Worm (Caenorhabditis elegans) whole organism, late embryonic: ENCODE measurements around the gene T07F8.1.

ENCODE experiments used
- F13H6.1 ChIP-seq: sonication (generic microtip); optimal IDR thresholded peaks from 2 replicates; lab custom pipeline; 2016; ENCODE audit warnings: missing genetic modification characterization, missing compliant biosample characterization
- Y22D7AL.16 ChIP-seq: sonication (generic microtip); optimal IDR thresholded peaks from 2 replicates; lab custom pipeline; 2016; ENCODE audit warnings: missing genetic modification characterization, missing compliant biosample characterization
- ama-1 ChIP-seq: fragments of 150-350 bp; optimal IDR thresholded peaks from 2 replicates; lab custom pipeline; 2014
- ceh-18 ChIP-seq: sonication (generic microtip); optimal IDR thresholded peaks from 2 replicates; lab custom pipeline; 2016; ENCODE audit warnings: missing genetic modification characterization, missing compliant biosample characterization
- ceh-24 ChIP-seq: sonication (generic microtip); optimal IDR thresholded peaks from 2 replicates; lab custom pipeline; 2016; ENCODE audit warnings: mild to moderate bottlenecking, missing genetic modification characterization, missing compliant biosample characterization
- ceh-34 ChIP-seq: sonication (generic microtip); optimal IDR thresholded peaks from 2 replicates; lab custom pipeline; 2016; ENCODE audit warnings: mild to moderate bottlenecking, missing genetic modification characterization, missing compliant biosample characterization
- ceh-48 ChIP-seq: sonication (generic microtip); optimal IDR thresholded peaks from 2 replicates; lab custom pipeline; 2016; ENCODE audit warnings: missing genetic modification characterization, inconsistent platforms, missing compliant biosample characterization
- ceh-9 ChIP-seq: sonication (generic microtip); optimal IDR thresholded peaks from 2 replicates; lab custom pipeline; 2016; ENCODE audit warnings: mild to moderate bottlenecking, missing genetic modification characterization, inconsistent platforms, missing compliant biosample characterization
- dmd-4 ChIP-seq: sonication (generic microtip); optimal IDR thresholded peaks from 2 replicates; lab custom pipeline; 2016; ENCODE audit warnings: borderline replicate concordance, missing genetic modification characterization, missing compliant biosample characterization
- dve-1 ChIP-seq: sonication (generic microtip); optimal IDR thresholded peaks from 2 replicates; lab custom pipeline; 2017; ENCODE audit warnings: antibody characterized with exemption, mild to moderate bottlenecking, missing genetic modification characterization, missing compliant biosample characterization
- elt-2 ChIP-seq: sonication (generic microtip); optimal IDR thresholded peaks from 2 replicates; lab custom pipeline; 2016; ENCODE audit warnings: missing genetic modification reagents, missing genetic modification characterization, missing compliant biosample characterization
- elt-4 ChIP-seq: sonication (generic microtip); optimal IDR thresholded peaks from 2 replicates; lab custom pipeline; 2016; ENCODE audit warnings: missing genetic modification characterization, missing compliant biosample characterization
- ets-4 ChIP-seq: sonication (generic microtip); optimal IDR thresholded peaks from 2 replicates; lab custom pipeline; 2016; ENCODE audit warnings: missing genetic modification characterization, missing compliant biosample characterization
- eyg-1 ChIP-seq: sonication (generic microtip); optimal IDR thresholded peaks from 2 replicates; lab custom pipeline; 2016; ENCODE audit warnings: missing genotype, missing genetic modification characterization, missing compliant biosample characterization
- fkh-6 ChIP-seq: sonication (generic microtip); optimal IDR thresholded peaks from 2 replicates; lab custom pipeline; 2016; ENCODE audit warnings: missing genetic modification characterization, missing compliant biosample characterization
- hlh-13 ChIP-seq: fragments of 200-800 bp; sonication (Bioruptor generic); optimal IDR thresholded peaks from 2 replicates; lab custom pipeline; 2018; ENCODE audit warnings: mild to moderate bottlenecking, missing genetic modification characterization, missing compliant biosample characterization
- hlh-15 ChIP-seq: sonication (generic microtip); optimal IDR thresholded peaks from 2 replicates; lab custom pipeline; 2016; ENCODE audit warnings: missing genetic modification characterization, missing compliant biosample characterization
- hlh-6 ChIP-seq: sonication (generic microtip); optimal IDR thresholded peaks from 2 replicates; lab custom pipeline; 2016; ENCODE audit warnings: missing genotype, missing genetic modification characterization, missing compliant biosample characterization
- lim-6 ChIP-seq: sonication (generic microtip); optimal IDR thresholded peaks from 2 replicates; lab custom pipeline; 2016; ENCODE audit warnings: missing genetic modification characterization, missing compliant biosample characterization
- lin-11 ChIP-seq: fragments of 200-800 bp; sonication (Bioruptor generic); optimal IDR thresholded peaks from 2 replicates; lab custom pipeline; 2018; ENCODE audit warnings: mild to moderate bottlenecking, missing genetic modification characterization, missing compliant biosample characterization
- madf-2 ChIP-seq: sonication (generic microtip); optimal IDR thresholded peaks from 2 replicates; lab custom pipeline; 2017; ENCODE audit warnings: missing genetic modification characterization, missing compliant biosample characterization
- nfya-1 ChIP-seq: sonication (generic microtip); optimal IDR thresholded peaks from 2 replicates; lab custom pipeline; 2017; ENCODE audit warnings: missing genetic modification characterization, mild to moderate bottlenecking, missing compliant biosample characterization, antibody characterized with exemption, moderate library complexity
- odd-2 ChIP-seq: sonication (generic microtip); optimal IDR thresholded peaks from 2 replicates; lab custom pipeline; 2017; ENCODE audit warnings: antibody characterized with exemption, mild to moderate bottlenecking, missing genetic modification characterization, missing compliant biosample characterization
- pha-2 ChIP-seq: sonication (generic microtip); optimal IDR thresholded peaks from 2 replicates; lab custom pipeline; 2017; ENCODE audit warnings: mild to moderate bottlenecking, missing genetic modification characterization, missing compliant biosample characterization
- pqm-1 ChIP-seq: sonication (generic microtip); optimal IDR thresholded peaks from 2 replicates; lab custom pipeline; 2016; ENCODE audit warnings: missing genetic modification characterization, missing compliant biosample characterization
- pros-1 ChIP-seq: fragments of 150-350 bp; optimal IDR thresholded peaks from 2 replicates; lab custom pipeline; 2014; ENCODE audit warnings: missing biosample characterization, missing genetic modification reagents, missing genetic modification characterization
- ref-2 ChIP-seq: sonication (generic microtip); optimal IDR thresholded peaks from 2 replicates; lab custom pipeline; 2016; ENCODE audit warnings: missing genetic modification characterization, missing compliant biosample characterization
- rnt-1 ChIP-seq: sonication (generic microtip); optimal IDR thresholded peaks from 2 replicates; lab custom pipeline; 2016; ENCODE audit warnings: missing genetic modification characterization, missing compliant biosample characterization
- sdc-2 ChIP-seq: sonication (generic microtip); optimal IDR thresholded peaks from 2 replicates; lab custom pipeline; 2016; ENCODE audit warnings: missing genotype, missing genetic modification characterization, missing compliant biosample characterization
- sox-2 ChIP-seq: fragments of 200-800 bp; sonication (Bioruptor generic); IDR thresholded peaks from 2 replicates; pipeline ENCODE4 v1.3.6; 2022; ENCODE audit warnings: missing genetic modification reagents, missing genetic modification characterization, missing compliant biosample characterization
- syd-9 ChIP-seq: sonication (generic microtip); optimal IDR thresholded peaks from 2 replicates; lab custom pipeline; 2016; ENCODE audit warnings: mild to moderate bottlenecking, missing genetic modification characterization, moderate library complexity, missing compliant biosample characterization
- ttx-3 ChIP-seq: sonication (generic microtip); optimal IDR thresholded peaks from 2 replicates; lab custom pipeline; 2016; ENCODE audit warnings: missing genetic modification reagents, missing genetic modification characterization, missing compliant biosample characterization
- unc-3 ChIP-seq, 2 experiments: fragments of 200-800 bp in 1 of 2; sonication (Bioruptor generic) in 1 of 2; sonication (generic microtip) in 1 of 2; conservative IDR thresholded peaks in 1 of 2; optimal IDR thresholded peaks in 1 of 2; 2 replicates each; pipeline versions ENCODE4 v1.3.6 to Lab custom; 2016 to 2022; ENCODE audit warnings: missing compliant biosample characterization in 2 of 2, missing genetic modification characterization in 2 of 2, missing genetic modification reagents in 1 of 2
- unc-42 ChIP-seq: sonication (generic microtip); optimal IDR thresholded peaks from 2 replicates; lab custom pipeline; 2016; ENCODE audit warnings: missing genotype, missing genetic modification characterization, missing compliant biosample characterization
- unc-55 ChIP-seq: sonication (generic microtip); optimal IDR thresholded peaks from 2 replicates; lab custom pipeline; 2017; ENCODE audit warnings: missing biosample characterization, missing genetic modification reagents, missing genetic modification characterization

T07F8.1 gene

DNA sequence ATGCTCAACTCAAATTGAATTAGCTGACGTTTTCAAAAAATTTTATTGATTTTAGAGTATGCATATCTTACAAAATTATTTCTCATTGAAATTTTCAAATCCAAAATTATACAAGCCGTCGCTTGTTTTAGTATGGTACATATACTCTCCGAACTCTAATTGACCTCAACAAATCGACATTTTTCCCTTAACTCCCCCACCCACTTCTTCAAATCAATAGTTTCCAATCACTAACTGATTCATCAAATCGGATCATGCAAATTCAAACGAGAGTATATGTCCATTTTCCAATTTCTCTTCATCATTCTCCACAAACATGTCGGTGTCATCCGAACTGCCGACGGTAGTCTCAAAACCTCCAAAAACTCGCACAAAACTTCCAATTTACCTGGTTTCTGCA lies 40.9 kb downstream of the T07F8.1 start, which contains the start of gene E04F6.4:
TSS of gene E04F6.4 (plus strand) at position 301 of the 400 bp plus-strand sequence.
- no peak for TF ChIP-seq ceh-48 (tag; lab: Kevin White, UChicago)

ce11 chrII:7195541-7195940 lies 47.3 kb downstream of the T07F8.1 start, which contains the start of gene acdh-12:
acdh-12 (minus strand) TSS chrII:7195641.
- TF ChIP-seq hlh-6 (tag; lab: Kevin White, UChicago) (no peak), eyg-1 (tag; lab: Kevin White, UChicago) (no peak), hlh-13 (GFP tag; lab: Kevin White, UChicago) (no peak), syd-9 (tag; lab: Kevin White, UChicago) (no peak), odd-2 (no peak), rnt-1 (tag; lab: Kevin White, UChicago) (no peak), nfya-1 (tag; lab: Kevin White, UChicago) (no peak), ceh-24 (tag; lab: Kevin White, UChicago) (no peak), pha-2 (tag; lab: Kevin White, UChicago) (no peak), elt-4 (tag; lab: Kevin White, UChicago) (no peak), madf-2 (tag; lab: Kevin White, UChicago) (no peak), ref-2 (no peak), ceh-18 (tag; lab: Kevin White, UChicago) (no peak), ceh-9 (no peak), lim-6 (no peak), lin-11 (tag; lab: Kevin White, UChicago) (no peak), unc-3 (GFP tag; conservative IDR thresholded peaks at IDR 0.05; lab: Robert Waterston, UW) (no peak), unc-3 (tag; optimal IDR thresholded peaks at IDR 0.05; lab: Kevin White, UChicago) (no peak), ets-4 (tag; lab: Kevin White, UChicago) (no peak), sdc-2 (tag; lab: Kevin White, UChicago) (no peak)

DNA sequence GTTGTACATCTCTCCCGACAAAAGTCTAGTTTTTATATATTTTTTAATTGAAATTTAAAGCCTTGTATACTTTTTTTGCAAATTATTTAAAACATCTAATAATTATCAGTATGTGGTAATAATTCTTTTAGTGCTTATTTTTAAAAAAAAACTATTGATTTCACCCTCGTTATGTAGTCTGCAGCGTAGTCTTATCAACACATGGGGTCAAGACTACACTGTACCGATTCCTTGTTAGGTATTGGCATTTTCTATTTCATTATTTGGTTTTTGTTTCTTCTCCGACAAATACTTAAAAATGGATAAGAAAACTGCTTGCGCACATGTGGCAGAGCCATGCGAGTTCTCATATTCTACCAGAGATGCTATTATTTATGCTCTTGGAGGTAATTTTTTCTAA lies 47.8 kb downstream of the T07F8.1 start, which contains the start of gene maoc-1:
TSS of gene maoc-1 (plus strand) at position 237 of the 400 bp plus-strand sequence.
- TF ChIP-seq ceh-34 (tag; lab: Kevin White, UChicago): no peak
- peak; percentile 16 for TF ChIP-seq elt-2 (tag; lab: Kevin White, UChicago)
- TF ChIP-seq ttx-3 (tag; lab: Kevin White, UChicago): no peak
- no peak for TF ChIP-seq dve-1 (tag; lab: Kevin White, UChicago)
- no peak for TF ChIP-seq pqm-1

DNA sequence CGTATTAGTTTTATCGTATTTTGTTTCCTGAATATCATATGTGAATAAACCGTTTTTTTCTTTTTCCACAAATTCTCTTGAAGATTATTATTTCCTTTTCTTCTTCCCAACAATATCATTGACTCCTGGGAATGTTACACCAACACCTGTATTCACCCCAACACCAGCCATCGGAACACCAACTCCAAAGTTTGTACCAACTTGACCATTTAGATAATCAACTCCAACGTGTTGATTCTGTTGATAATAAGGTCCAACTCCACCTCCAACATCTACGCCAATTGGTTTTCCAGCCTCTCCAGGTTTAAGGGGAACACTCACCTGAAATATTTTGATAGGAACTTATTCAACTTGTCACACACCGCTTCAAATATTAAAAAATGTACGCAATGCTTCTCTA lies 49.2 kb downstream of the T07F8.1 start:
- TF ChIP-seq hlh-15 (tag; lab: Kevin White, UChicago): no peak
- TF ChIP-seq fkh-6: no peak
- no peak for TF ChIP-seq F13H6.1 (tag; lab: Kevin White, UChicago)
- TF ChIP-seq dve-1 (tag; lab: Kevin White, UChicago): no peak
- TF ChIP-seq ceh-18 (tag; lab: Kevin White, UChicago): no peak
- no peak for TF ChIP-seq unc-42 (tag; lab: Kevin White, UChicago)
- no peak for TF ChIP-seq ama-1 (lab: Kevin White, UChicago)
- no peak for TF ChIP-seq ceh-34 (tag; lab: Kevin White, UChicago)
- TF ChIP-seq pros-1 (tag; lab: Kevin White, UChicago): no peak
- TF ChIP-seq ets-4 (tag; lab: Kevin White, UChicago): no peak
- no peak for TF ChIP-seq dmd-4 (tag; lab: Kevin White, UChicago)
- no peak for TF ChIP-seq Y22D7AL.16 (tag; lab: Kevin White, UChicago)
- TF ChIP-seq elt-2 (tag; lab: Kevin White, UChicago): no peak
- TF ChIP-seq ceh-9: no peak
- TF ChIP-seq hlh-6 (tag; lab: Kevin White, UChicago): no peak
- TF ChIP-seq unc-3 (GFP tag; conservative IDR thresholded peaks at IDR 0.05; lab: Robert Waterston, UW): no peak
- no peak for TF ChIP-seq unc-3 (tag; optimal IDR thresholded peaks at IDR 0.05; lab: Kevin White, UChicago)
- TF ChIP-seq sox-2 (GFP tag; lab: Robert Waterston, UW): no peak
- TF ChIP-seq unc-55 (GFP tag; lab: Kevin White, UChicago): no peak
- TF ChIP-seq, all 69 proteins: peak for 0
